Worm (Caenorhabditis elegans): ENCODE data around the gene K07G6.1.

The K07G6.1 gene

DNA sequence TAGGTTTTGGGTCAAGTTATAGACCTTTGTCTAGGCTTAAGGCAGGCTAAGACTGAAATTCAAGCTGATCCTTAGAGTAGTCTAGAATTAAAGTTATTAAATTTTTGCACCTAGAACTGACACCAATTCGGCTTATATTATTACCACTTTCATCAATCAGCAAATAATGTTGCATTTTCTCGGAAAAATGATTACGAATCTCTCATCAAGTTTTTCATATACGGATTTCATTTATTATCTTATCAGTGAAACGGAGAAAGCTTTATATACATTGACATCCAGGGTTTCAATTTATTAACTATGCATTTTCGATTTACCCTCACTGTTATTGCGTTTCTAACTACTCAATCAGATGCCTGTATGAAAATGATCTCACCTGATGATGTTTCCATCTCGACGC is at the start of gene K07G6.1:
K07G6.1 (plus strand) TSS at position 301 of the 400 bp plus-strand sequence.
- TF ChIP-seq unc-62 (GFP tag; optimal IDR thresholded peaks at IDR 0.05) = no peak

DNA sequence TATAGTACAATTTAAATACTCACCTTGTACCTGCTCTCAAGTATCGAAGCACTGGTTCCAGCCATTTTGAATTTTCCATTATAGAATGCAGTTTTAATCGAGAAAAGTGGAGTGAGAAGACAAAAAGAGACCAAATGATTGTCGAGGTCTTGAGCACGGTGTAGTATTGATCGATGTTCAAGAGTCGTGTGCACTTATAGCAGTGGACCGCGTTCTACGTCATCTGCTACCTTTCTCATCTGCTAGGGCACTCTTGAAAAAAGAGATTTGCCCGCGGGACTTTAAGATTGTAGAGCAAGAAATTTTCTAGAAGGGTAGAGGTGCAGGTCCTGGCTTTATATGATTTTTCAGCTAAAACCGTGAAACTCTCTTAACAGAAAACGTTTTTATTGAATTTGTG is 48.5 kb upstream of the K07G6.1 start, which contains the start of gene fbxc-21:
fbxc-21 (minus strand) TSS at position 101 of the 400 bp plus-strand sequence.
- TF ChIP-seq mab-5 (tag; optimal IDR thresholded peaks at IDR 0.05) = no peak
- TF ChIP-seq tbx-8 (GFP tag; optimal IDR thresholded peaks at IDR 0.05) = no peak
- no peak for TF ChIP-seq bed-3 (GFP tag; optimal IDR thresholded peaks at IDR 0.05)
- TF ChIP-seq elt-1 (tag; optimal IDR thresholded peaks at IDR 0.05; ENCODE audit: borderline replicate concordance, insufficient read depth) = no peak
- TF ChIP-seq ces-1 (GFP tag; optimal IDR thresholded peaks at IDR 0.05) = no peak
- TF ChIP-seq blmp-1 (tag; optimal IDR thresholded peaks at IDR 0.05) = no peak
- TF ChIP-seq ham-2 (GFP tag; optimal IDR thresholded peaks at IDR 0.05) = no peak
- no peak for TF ChIP-seq hlh-1 (tag; optimal IDR thresholded peaks at IDR 0.05)
- no peak for TF ChIP-seq pha-4 (tag; optimal IDR thresholded peaks at IDR 0.05)
- TF ChIP-seq lsy-2 (tag; optimal IDR thresholded peaks at IDR 0.05) = no peak
- no peak for TF ChIP-seq zip-8 (tag; optimal IDR thresholded peaks at IDR 0.05)

DNA sequence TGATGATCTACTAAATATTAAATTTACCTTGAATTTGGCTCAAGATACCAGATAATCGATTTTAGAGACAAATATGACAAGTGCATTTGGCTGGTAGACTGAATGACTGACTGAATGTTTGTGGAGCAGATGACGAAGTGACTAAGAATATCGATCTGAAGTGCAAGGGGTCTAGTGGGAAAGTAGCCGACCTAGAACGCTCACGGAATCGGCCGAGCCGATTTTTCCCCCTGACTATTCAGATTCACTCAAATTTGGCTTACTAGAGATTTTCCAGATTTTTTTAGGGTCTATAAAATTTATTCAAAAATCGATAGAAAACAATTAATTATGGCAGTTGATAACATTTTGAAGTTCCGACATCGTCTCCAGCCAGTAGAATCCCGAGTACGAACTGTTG is 46.8 kb upstream of the K07G6.1 start, which contains the start of gene fbxc-26:
fbxc-26 (minus strand) TSS at position 101 of the 400 bp plus-strand sequence.
- no peak for TF ChIP-seq mep-1 (tag; optimal IDR thresholded peaks at IDR 0.05)
- TF ChIP-seq elt-3 (tag; optimal IDR thresholded peaks at IDR 0.05) = no peak
- TF ChIP-seq sptf-1 (tag; optimal IDR thresholded peaks at IDR 0.05) = no peak
- TF ChIP-seq lin-32 (GFP tag; optimal IDR thresholded peaks at IDR 0.05) = no peak
- no peak for TF ChIP-seq zip-8 (tag; optimal IDR thresholded peaks at IDR 0.05)
- no peak for TF ChIP-seq tbx-8 (GFP tag; optimal IDR thresholded peaks at IDR 0.05)
- no peak for TF ChIP-seq flh-1 (GFP tag; optimal IDR thresholded peaks at IDR 0.05)
- TF ChIP-seq hlh-1 (tag; optimal IDR thresholded peaks at IDR 0.05) = no peak
- TF ChIP-seq sem-2 (GFP tag; optimal IDR thresholded peaks at IDR 0.05) = no peak
- TF ChIP-seq unc-120 (tag; optimal IDR thresholded peaks at IDR 0.05; ENCODE audit: poor library complexity, severe bottlenecking) = no peak
- TF ChIP-seq ces-1 (GFP tag; optimal IDR thresholded peaks at IDR 0.05) = no peak
- no peak for TF ChIP-seq unc-62 (GFP tag; optimal IDR thresholded peaks at IDR 0.05)
- no peak for TF ChIP-seq nhr-237 (tag; optimal IDR thresholded peaks at IDR 0.05)
- TF ChIP-seq cnd-1 (tag; optimal IDR thresholded peaks at IDR 0.05) = no peak
- no peak for TF ChIP-seq ceh-83 (GFP tag; optimal IDR thresholded peaks at IDR 0.05)
- no peak for TF ChIP-seq nhr-28 (tag; optimal IDR thresholded peaks at IDR 0.05)

DNA sequence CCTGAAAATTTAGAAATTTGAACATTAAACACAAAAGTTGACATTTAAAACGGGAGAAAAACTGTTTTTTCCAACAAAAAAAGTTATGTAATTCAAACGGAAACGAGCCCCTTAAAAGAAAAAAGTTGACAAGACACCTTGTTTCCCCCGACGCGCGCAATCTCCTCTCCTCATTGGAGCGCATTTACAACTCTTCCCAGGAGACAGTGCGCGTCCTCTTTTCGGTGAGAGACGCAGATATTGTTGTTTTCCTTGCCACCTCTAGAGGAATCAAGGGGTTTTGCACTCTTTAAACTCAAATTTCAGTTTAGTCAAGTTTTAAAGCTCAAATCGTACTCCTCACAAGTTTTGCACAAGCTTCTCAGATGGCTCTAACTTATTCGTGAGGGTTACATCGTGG is 45.5 kb upstream of the K07G6.1 start, which contains the start of gene F58E1.13:
F58E1.13 (minus strand) TSS at position 12 of the 400 bp plus-strand sequence.
- TF ChIP-seq lsy-2 (tag; optimal IDR thresholded peaks at IDR 0.05) = no peak
- no peak for TF ChIP-seq lin-32 (GFP tag; optimal IDR thresholded peaks at IDR 0.05)
- no peak for TF ChIP-seq nhr-2 (tag; optimal IDR thresholded peaks at IDR 0.05)
- TF ChIP-seq tbx-8 (GFP tag; optimal IDR thresholded peaks at IDR 0.05) = no peak
- no peak for TF ChIP-seq M03D4.4 (tag; optimal IDR thresholded peaks at IDR 0.05)
- no peak for TF ChIP-seq nhr-12 (tag; optimal IDR thresholded peaks at IDR 0.05)
- TF ChIP-seq sem-2 (GFP tag; optimal IDR thresholded peaks at IDR 0.05) = no peak

DNA sequence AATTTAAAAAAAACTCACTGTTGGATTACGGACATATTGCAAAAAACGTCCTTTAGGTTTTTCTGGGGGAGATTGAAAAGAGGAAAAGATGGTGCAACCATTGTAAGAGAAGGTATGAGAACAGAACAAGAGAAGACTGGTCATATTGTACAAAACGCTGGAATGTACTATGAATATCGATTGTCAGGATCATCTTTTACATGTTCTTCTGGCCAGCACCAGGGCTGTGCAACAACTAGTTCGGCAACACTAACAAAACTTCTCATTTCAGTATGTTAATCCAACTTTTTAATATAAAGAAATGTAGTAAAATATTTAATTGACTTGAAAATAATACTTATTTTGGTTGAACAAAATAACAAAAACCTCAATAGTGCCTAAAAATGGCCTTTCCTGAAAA is 38.0 kb upstream of the K07G6.1 start, which contains the start of gene fbxb-47:
fbxb-47 (minus strand) TSS at position 101 of the 400 bp plus-strand sequence.
- TF ChIP-seq mab-5 (tag; optimal IDR thresholded peaks at IDR 0.05) (no peak), blmp-1 (tag; optimal IDR thresholded peaks at IDR 0.05) (no peak)

DNA sequence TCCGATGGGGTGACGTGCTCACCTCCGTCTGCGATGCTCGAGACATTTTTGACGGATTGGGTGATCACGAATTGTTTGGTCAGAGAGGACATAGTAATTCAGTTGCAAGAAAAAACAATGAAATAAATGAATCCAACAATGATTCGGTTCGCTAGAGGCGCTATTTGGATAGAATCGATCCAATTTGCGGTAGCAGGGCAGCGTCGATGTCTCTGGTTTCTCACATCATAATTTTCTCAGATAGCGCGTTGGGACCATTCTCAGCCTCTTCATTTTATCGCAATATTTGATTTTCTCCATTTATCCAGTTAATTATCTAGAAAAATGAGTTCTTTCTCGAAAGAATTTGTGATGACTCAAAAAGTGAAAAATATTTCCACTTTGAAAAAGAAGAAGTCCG is 35.0 kb upstream of the K07G6.1 start, which contains the start of gene sdz-18:
sdz-18 (minus strand) TSS at position 101 of the 400 bp plus-strand sequence.
- no peak for TF ChIP-seq M03D4.4 (tag; optimal IDR thresholded peaks at IDR 0.05)
- TF ChIP-seq nhr-76 (tag; optimal IDR thresholded peaks at IDR 0.05) = no peak
- no peak for TF ChIP-seq zip-8 (tag; optimal IDR thresholded peaks at IDR 0.05)
- TF ChIP-seq elt-3 (tag; optimal IDR thresholded peaks at IDR 0.05) = no peak
- no peak for TF ChIP-seq ces-1 (GFP tag; optimal IDR thresholded peaks at IDR 0.05)
- TF ChIP-seq lin-13 (tag; optimal IDR thresholded peaks at IDR 0.05) = no peak
- TF ChIP-seq nhr-28 (tag; optimal IDR thresholded peaks at IDR 0.05) = no peak
- no peak for TF ChIP-seq drap-1 (GFP tag; optimal IDR thresholded peaks at IDR 0.05)
- TF ChIP-seq lin-32 (GFP tag; optimal IDR thresholded peaks at IDR 0.05) = no peak
- TF ChIP-seq nhr-237 (tag; optimal IDR thresholded peaks at IDR 0.05) = no peak
- no peak for TF ChIP-seq flh-1 (GFP tag; optimal IDR thresholded peaks at IDR 0.05)

Measured in whole organism, mixed stage, embryonic.